Worm (Caenorhabditis elegans) whole organism, L4 larva: Measurements from ENCODE around the gene ufd-3.

Source experiments
- Y5F2A.4 ChIP-seq: fragments of 200-800 bp; sonication (Bioruptor generic); optimal IDR thresholded peaks from 2 replicates; lab custom pipeline; 2018; ENCODE audit warnings: mild to moderate bottlenecking, missing genetic modification characterization, missing compliant biosample characterization
- ceh-44 ChIP-seq: fragments of 200-800 bp; sonication (Bioruptor generic); IDR thresholded peaks from 2 replicates; pipeline ENCODE4 v1.3.6; 2022; ENCODE audit warnings: missing genetic modification reagents, missing genetic modification characterization, missing compliant biosample characterization
- duxl-1 ChIP-seq: sonication (generic microtip); optimal IDR thresholded peaks from 2 replicates; lab custom pipeline; 2016; ENCODE audit warnings: mild to moderate bottlenecking, missing genetic modification characterization, moderate library complexity, missing compliant biosample characterization; ENCODE audit not compliant: poor library complexity
- fkh-10 ChIP-seq: fragments of 150-350 bp; optimal IDR thresholded peaks from 2 replicates; lab custom pipeline; 2014; ENCODE audit warnings: missing biosample characterization, missing genetic modification reagents, missing genetic modification characterization
- lin-13 ChIP-seq: fragments of 150-350 bp; optimal IDR thresholded peaks from 2 replicates; lab custom pipeline; 2014; ENCODE audit warnings: missing biosample characterization, missing genetic modification reagents, missing genetic modification characterization
- lin-39 ChIP-seq: fragments of 150-350 bp; optimal IDR thresholded peaks from 2 replicates; lab custom pipeline; 2014; ENCODE audit warnings: missing biosample characterization, missing genetic modification reagents, missing genetic modification characterization
- lir-3 ChIP-seq: sonication (generic microtip); optimal IDR thresholded peaks from 2 replicates; lab custom pipeline; 2016; ENCODE audit warnings: mild to moderate bottlenecking, missing genetic modification characterization, missing compliant biosample characterization
- nhr-11 ChIP-seq: fragments of 150-350 bp; optimal IDR thresholded peaks from 2 replicates; lab custom pipeline; 2014; ENCODE audit warnings: missing biosample characterization, missing genetic modification characterization
- nhr-28 ChIP-seq: fragments of 150-350 bp; optimal IDR thresholded peaks from 2 replicates; lab custom pipeline; 2014; ENCODE audit warnings: missing biosample characterization, missing genetic modification characterization
- nhr-6 ChIP-seq: fragments of 150-350 bp; optimal IDR thresholded peaks from 2 replicates; lab custom pipeline; 2014; ENCODE audit warnings: missing biosample characterization, missing genetic modification characterization
- snpc-4 ChIP-seq: fragments of 150-350 bp; optimal IDR thresholded peaks from 2 replicates; lab custom pipeline; 2014; ENCODE audit warnings: missing biosample characterization, missing genetic modification characterization

DNA sequence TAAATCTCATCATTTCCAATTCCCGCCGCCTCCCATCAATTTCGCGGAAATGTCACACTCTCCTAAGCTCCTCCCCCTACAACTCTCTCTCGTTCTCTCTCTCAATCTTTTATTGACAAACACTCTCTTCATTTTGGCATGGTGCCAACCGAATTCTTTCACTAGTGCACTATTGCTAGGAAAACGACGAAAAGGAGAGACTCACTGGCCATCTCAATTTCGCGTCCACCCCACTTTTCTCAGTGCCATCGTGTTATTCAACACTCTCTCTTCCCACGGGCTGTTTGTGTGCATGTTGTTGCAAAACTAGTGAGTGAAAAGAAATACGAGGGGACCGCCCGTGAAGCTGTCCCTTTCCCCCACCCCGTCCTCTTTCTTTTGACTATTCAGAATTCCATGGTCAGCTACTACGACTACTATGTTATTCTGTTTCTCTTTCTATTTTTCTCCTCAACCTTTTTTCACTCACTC, 44.3 kb downstream of the ufd-3 start:
- TF ChIP-seq nhr-11 (tag; lab: Kevin White, UChicago) (peak; percentile 89), Y5F2A.4 (GFP tag; lab: Kevin White, UChicago) (no peak), lin-13 (GFP tag; lab: Kevin White, UChicago) (no peak), snpc-4 (tag; lab: Kevin White, UChicago) (no peak), nhr-6 (no peak), lin-39 (tag; lab: Kevin White, UChicago) (peak; percentile 22), fkh-10 (GFP tag; lab: Kevin White, UChicago) (peak; percentile 9), duxl-1 (tag; lab: Kevin White, UChicago) (no peak), lir-3 (tag; lab: Kevin White, UChicago) (no peak), ceh-44 (no peak), nhr-28 (peak; percentile 14)
